Fruit fly (Drosophila melanogaster) whole organism, embryonic: ENCODE results near the gene Sdhaf3.
A peak's percentile ranks its signal among the peaks of the same experiment; 100 is the strongest.

Experiments used
- CG11398 ChIP-seq: fragments of 200-800 bp; sonication (Bioruptor generic); optimal IDR thresholded peaks from 2 replicates; lab custom pipeline; 2016; ENCODE audit warnings: missing biosample characterization, missing genetic modification characterization
- CG12104 ChIP-seq: fragments of 200-800 bp; sonication (Bioruptor generic); optimal IDR thresholded peaks from 3 replicates; lab custom pipeline; 2016; ENCODE audit warnings: missing biosample characterization, missing genetic modification characterization
- CG12219 ChIP-seq: fragments of 200-800 bp; sonication (Bioruptor generic); optimal IDR thresholded peaks from 3 replicates; lab custom pipeline; 2018; ENCODE audit warnings: missing biosample characterization, mild to moderate bottlenecking, missing genetic modification characterization
- CG13624 ChIP-seq: fragments of 200-800 bp; sonication (Bioruptor generic); optimal IDR thresholded peaks from 2 replicates; lab custom pipeline; 2016; ENCODE audit warnings: missing biosample characterization, missing genetic modification characterization
- CG13775 ChIP-seq: fragments of 200-800 bp; sonication (Bioruptor generic); optimal IDR thresholded peaks from 3 replicates; lab custom pipeline; 2017; ENCODE audit warnings: missing biosample characterization, mild to moderate bottlenecking, missing genetic modification characterization
- CG15514 ChIP-seq: fragments of 200-800 bp; sonication (Bioruptor generic); optimal IDR thresholded peaks from 3 replicates; lab custom pipeline; 2017; ENCODE audit warnings: missing biosample characterization, missing genetic modification characterization, mild to moderate bottlenecking, moderate library complexity, missing genetic modification reagents
- CG18599 ChIP-seq: fragments of 200-800 bp; sonication (Bioruptor generic); optimal IDR thresholded peaks from 3 replicates; lab custom pipeline; 2017; ENCODE audit warnings: missing biosample characterization, missing genetic modification characterization, mild to moderate bottlenecking, moderate library complexity, missing genetic modification reagents
- CG30403 ChIP-seq: fragments of 200-800 bp; sonication (Bioruptor generic); optimal IDR thresholded peaks from 3 replicates; lab custom pipeline; 2016; ENCODE audit warnings: missing biosample characterization, missing genetic modification characterization
- CG34376 ChIP-seq: fragments of 200-800 bp; sonication (Bioruptor generic); optimal IDR thresholded peaks from 2 replicates; lab custom pipeline; 2018; ENCODE audit warnings: missing biosample characterization, mild to moderate bottlenecking, missing genetic modification characterization
- CG3847 ChIP-seq: fragments of 200-800 bp; sonication (Bioruptor generic); IDR thresholded peaks from 2 replicates; pipeline ENCODE4 v1.3.6; 2022; ENCODE audit warnings: missing biosample characterization, missing genetic modification characterization
- CG4360 ChIP-seq: fragments of 200-800 bp; sonication (Bioruptor generic); IDR thresholded peaks from 2 replicates; pipeline ENCODE4 v1.3.6; 2022; ENCODE audit warnings: missing biosample characterization, missing genetic modification characterization
- CG6254 ChIP-seq: fragments of 200-800 bp; sonication (Bioruptor generic); optimal IDR thresholded peaks from 3 replicates; lab custom pipeline; 2017; ENCODE audit warnings: mild to moderate bottlenecking, missing biosample characterization, missing genetic modification reagents, missing genetic modification characterization
- CG6813 ChIP-seq: fragments of 200-800 bp; sonication (Bioruptor generic); optimal IDR thresholded peaks from 2 replicates; lab custom pipeline; 2017; ENCODE audit warnings: missing biosample characterization, missing genetic modification characterization, mild to moderate bottlenecking, moderate library complexity, missing genetic modification reagents
- Ets65A ChIP-seq: fragments of 200-800 bp; sonication (Bioruptor generic); peaks from one replicate; lab custom pipeline; 2016; ENCODE audit warnings: missing biosample characterization, missing genetic modification characterization
- GATAe ChIP-seq: fragments of 200-800 bp; sonication (Bioruptor generic); conservative IDR thresholded peaks from 2 replicates; pipeline ENCODE4 v1.3.6; 2022; ENCODE audit warnings: missing biosample characterization, missing genetic modification characterization
- HHEX ChIP-seq: fragments of 200-800 bp; sonication (Bioruptor generic); optimal IDR thresholded peaks from 3 replicates; lab custom pipeline; 2017; ENCODE audit warnings: missing biosample characterization, mild to moderate bottlenecking, missing genetic modification characterization, missing genetic modification reagents
- Mad ChIP-seq: fragments of 200-800 bp; sonication (Bioruptor generic); optimal IDR thresholded peaks from 2 replicates; lab custom pipeline; 2016; ENCODE audit warnings: missing biosample characterization, missing genetic modification characterization
- Max ChIP-seq: fragments of 200-800 bp; sonication (Bioruptor generic); optimal IDR thresholded peaks from 2 replicates; lab custom pipeline; 2016; ENCODE audit warnings: missing biosample characterization, mild to moderate bottlenecking, missing genetic modification characterization
- Med ChIP-seq: fragments of 200-800 bp; sonication (Bioruptor generic); peaks from one replicate; lab custom pipeline; 2016; ENCODE audit warnings: missing biosample characterization, missing genetic modification characterization, mild to moderate bottlenecking, inconsistent platforms, moderate library complexity
- Meics ChIP-seq: fragments of 200-800 bp; sonication (Bioruptor generic); optimal IDR thresholded peaks from 2 replicates; lab custom pipeline; 2017; ENCODE audit warnings: missing biosample characterization, mild to moderate bottlenecking, missing genetic modification characterization
- Nf-YC ChIP-seq: fragments of 200-800 bp; optimal IDR thresholded peaks from 3 replicates; lab custom pipeline; 2019; ENCODE audit warnings: missing biosample characterization, mild to moderate bottlenecking, missing genetic modification characterization, moderate library complexity
- NfI ChIP-seq: fragments of 200-800 bp; sonication (Bioruptor generic); optimal IDR thresholded peaks from 3 replicates; lab custom pipeline; 2018; ENCODE audit warnings: missing biosample characterization, mild to moderate bottlenecking, missing genetic modification characterization, moderate library complexity
- Ptx1 ChIP-seq: fragments of 200-800 bp; sonication (Bioruptor generic); IDR thresholded peaks from 2 replicates; pipeline ENCODE4 v1.3.6; 2022; ENCODE audit warnings: missing biosample characterization, missing genetic modification characterization
- Vsx1 ChIP-seq: fragments of 200-800 bp; sonication (Bioruptor generic); optimal IDR thresholded peaks from 2 replicates; lab custom pipeline; 2017; ENCODE audit warnings: missing biosample characterization, mild to moderate bottlenecking, missing genetic modification characterization, missing genetic modification reagents
- ab ChIP-seq: fragments of 200-800 bp; sonication (Bioruptor generic); optimal IDR thresholded peaks from 2 replicates; lab custom pipeline; 2016; ENCODE audit warnings: missing biosample characterization, missing genetic modification characterization
- aop ChIP-seq: fragments of 200-800 bp; sonication (Bioruptor generic); IDR thresholded peaks from 2 replicates; pipeline ENCODE4 v1.3.6; 2022; ENCODE audit warnings: missing biosample characterization, missing genetic modification characterization
- caup ChIP-seq: fragments of 200-800 bp; sonication (Bioruptor generic); optimal IDR thresholded peaks from 3 replicates; lab custom pipeline; 2017; ENCODE audit warnings: missing biosample characterization, mild to moderate bottlenecking, missing genetic modification characterization, moderate library complexity; ENCODE audit not compliant: severe bottlenecking
- chm ChIP-seq: fragments of 200-800 bp; sonication (Bioruptor generic); IDR thresholded peaks from 2 replicates; pipeline ENCODE4 v1.3.6; 2022; ENCODE audit warnings: missing biosample characterization, missing genetic modification characterization
- dysf ChIP-seq: fragments of 200-800 bp; sonication (Bioruptor generic); IDR thresholded peaks from 3 replicates; pipeline ENCODE4 v1.3.6; 2022; ENCODE audit warnings: missing biosample characterization, missing genetic modification characterization
- en ChIP-seq: fragments of 200-800 bp; sonication (Bioruptor generic); optimal IDR thresholded peaks from 2 replicates; lab custom pipeline; 2016; ENCODE audit warnings: missing biosample characterization, missing genetic modification characterization
- esg ChIP-seq: fragments of 200-800 bp; sonication (Bioruptor generic); conservative IDR thresholded peaks from 2 replicates; pipeline ENCODE4 v1.3.6; 2022; ENCODE audit warnings: missing biosample characterization, missing genetic modification characterization
- eve ChIP-seq, 2 experiments: fragments of >200 bp; optimal IDR thresholded peaks; 2 replicates each; lab custom pipeline; 2017; ENCODE audit warnings: missing biosample characterization in 2 of 2, missing genetic modification characterization in 2 of 2
- exex ChIP-seq: fragments of 200-800 bp; sonication (Bioruptor generic); optimal IDR thresholded peaks from 4 replicates; lab custom pipeline; 2018; ENCODE audit warnings: missing biosample characterization, mild to moderate bottlenecking, missing genetic modification characterization, moderate library complexity
- fru ChIP-seq: fragments of >200 bp; optimal IDR thresholded peaks from 2 replicates; lab custom pipeline; 2017
- hkb ChIP-seq, 2 experiments: fragments of 200-800 bp in 1 of 2; fragments of >200 bp in 1 of 2; sonication (Bioruptor generic) in 1 of 2; IDR thresholded peaks in 1 of 2; optimal IDR thresholded peaks in 1 of 2; 2 replicates each; pipeline versions ENCODE4 v1.3.6 to Lab custom; 2017 to 2022; ENCODE audit warnings: missing biosample characterization in 1 of 2, missing genetic modification characterization in 1 of 2
- kah ChIP-seq: fragments of 200-800 bp; sonication (Bioruptor generic); optimal IDR thresholded peaks from 2 replicates; lab custom pipeline; 2018; ENCODE audit warnings: missing biosample characterization, mild to moderate bottlenecking, missing genetic modification characterization
- mld ChIP-seq: fragments of 200-800 bp; sonication (Bioruptor generic); IDR thresholded peaks from 3 replicates; pipeline ENCODE4 v1.3.6; 2022; ENCODE audit warnings: missing biosample characterization, missing genetic modification characterization; ENCODE audit not compliant: partially characterized antibody
- oc ChIP-seq: fragments of 200-800 bp; sonication (Bioruptor generic); optimal IDR thresholded peaks from 2 replicates; lab custom pipeline; 2018; ENCODE audit warnings: missing biosample characterization, mild to moderate bottlenecking, missing genetic modification characterization, moderate library complexity
- onecut ChIP-seq: fragments of 200-800 bp; sonication (Bioruptor generic); IDR thresholded peaks from 2 replicates; pipeline ENCODE4 v1.3.6; 2022; ENCODE audit warnings: missing biosample characterization, missing genetic modification characterization
- pan ChIP-seq, 4 experiments: fragments of >200 bp in 3 of 4; fragments of 200-800 bp in 1 of 4; sonication (Bioruptor generic) in 1 of 4; optimal IDR thresholded peaks in 3 of 4; IDR thresholded peaks in 1 of 4; 2 replicates each; pipeline versions ENCODE4 v1.3.6 to Lab custom; 2017 to 2022; ENCODE audit warnings: missing biosample characterization in 2 of 4, missing genetic modification characterization in 2 of 4, mixed read lengths in 1 of 4
- rib ChIP-seq: fragments of 200-800 bp; sonication (Bioruptor generic); IDR thresholded peaks from 2 replicates; pipeline ENCODE4 v1.3.6; 2022; ENCODE audit warnings: missing biosample characterization, missing genetic modification characterization
- sc ChIP-seq, 3 experiments: fragments of >200 bp in 2 of 3; fragments of 200-800 bp in 1 of 3; sonication (Bioruptor generic) in 1 of 3; optimal IDR thresholded peaks; 2 replicates in 2 of 3; 3 replicates in 1 of 3; lab custom pipeline; 2017; ENCODE audit warnings: mild to moderate bottlenecking in 1 of 3, missing biosample characterization in 1 of 3, missing genetic modification characterization in 1 of 3, missing genetic modification reagents in 1 of 3
- stc ChIP-seq: fragments of 200-800 bp; sonication (Bioruptor generic); IDR thresholded peaks from 2 replicates; pipeline ENCODE4 v1.3.6; 2022; ENCODE audit warnings: missing biosample characterization, missing genetic modification characterization
- stwl ChIP-seq: fragments of 200-800 bp; sonication (Bioruptor generic); optimal IDR thresholded peaks from 3 replicates; lab custom pipeline; 2018; ENCODE audit warnings: missing biosample characterization, mild to moderate bottlenecking, missing genetic modification characterization, moderate library complexity
- unpg ChIP-seq: fragments of 200-800 bp; sonication (Bioruptor generic); optimal IDR thresholded peaks from 3 replicates; lab custom pipeline; 2018; ENCODE audit warnings: missing biosample characterization, mild to moderate bottlenecking, missing genetic modification characterization, moderate library complexity
- wdn ChIP-seq: fragments of 200-800 bp; sonication (Bioruptor generic); IDR thresholded peaks from 2 replicates; pipeline ENCODE4 v1.3.6; 2022; ENCODE audit warnings: missing biosample characterization, missing genetic modification characterization
- zfh2 ChIP-seq: fragments of 200-800 bp; sonication (Bioruptor generic); optimal IDR thresholded peaks from 2 replicates; lab custom pipeline; 2016; ENCODE audit warnings: missing biosample characterization, missing genetic modification characterization

The Sdhaf3 gene

dm6 chr3R:16449187-16449973 lies 32.9 kb downstream of the Sdhaf3 start (continued):
- TF ChIP-seq Mad = peak; percentile 91
- TF ChIP-seq CG3847 (GFP tag; lab: Robert Waterston, UW) = peak; percentile 79
- TF ChIP-seq CG13624 (GFP tag; lab: Kevin White, UChicago) = peak; percentile 93
- peak; percentile 88 for TF ChIP-seq CG12104 (GFP tag; lab: Kevin White, UChicago)
- peak; percentile 91 for TF ChIP-seq NfI
- peak; percentile 80 for TF ChIP-seq wdn (GFP tag; lab: Robert Waterston, UW)
- peak; percentile 15 for TF ChIP-seq CG15514
- peak; percentile 94 for TF ChIP-seq Ptx1 (GFP tag; lab: Robert Waterston, UW)
- peak; percentile 60 for TF ChIP-seq zfh2 (GFP tag; lab: Kevin White, UChicago)
- peak; percentile 80 for TF ChIP-seq en
- peak; percentile 97 for TF ChIP-seq chm (GFP tag; lab: Robert Waterston, UW)
- TF ChIP-seq CG6813 (GFP tag; lab: Kevin White, UChicago) = peak; percentile 88
- peak; percentile 81 for TF ChIP-seq CG4360 (GFP tag; lab: Robert Waterston, UW)
- TF ChIP-seq Med (GFP tag; lab: Kevin White, UChicago) = peak; percentile 99
- peak; percentile 87 for TF ChIP-seq CG12219 (GFP tag; lab: Kevin White, UChicago)
- TF ChIP-seq esg = peak; percentile 91
- TF ChIP-seq CG34376 (GFP tag; lab: Kevin White, UChicago) = no peak
- peak; percentile 95 for TF ChIP-seq aop
- TF ChIP-seq Nf-YC = peak; percentile 70
- TF ChIP-seq unpg (GFP tag; lab: Kevin White, UChicago) = peak; percentile 97
- TF ChIP-seq eve (GFP tag; optimal IDR thresholded peaks at IDR 0.05; lab: Kevin White, UChicago) = no peak
- TF ChIP-seq Meics (GFP tag; lab: Kevin White, UChicago) = peak; percentile 76
- TF ChIP-seq hkb (optimal IDR thresholded peaks at IDR 0.05; lab: Kevin White, UChicago) = no peak
- peak; percentile 93 for TF ChIP-seq hkb (GFP tag; IDR thresholded peaks at IDR 0.05; lab: Robert Waterston, UW)
- TF ChIP-seq ab (GFP tag; lab: Kevin White, UChicago) = peak; percentile 85
- TF ChIP-seq mld (GFP tag; lab: Robert Waterston, UW) = no peak
- TF ChIP-seq rib (GFP tag; lab: Robert Waterston, UW) = peak; percentile 71
- peak; percentile 26 for TF ChIP-seq Vsx1 (GFP tag; lab: Kevin White, UChicago)
- peak; percentile 88 for TF ChIP-seq onecut
- TF ChIP-seq CG18599 = peak; percentile 83
- TF ChIP-seq CG6254 (GFP tag; lab: Kevin White, UChicago) = peak; percentile 77
- TF ChIP-seq GATAe = peak; percentile 46
- peak; percentile 89 for TF ChIP-seq stc (GFP tag; lab: Robert Waterston, UW)
- TF ChIP-seq stwl (tag; lab: Kevin White, UChicago) = peak; percentile 59
- peak; percentile 81 for TF ChIP-seq CG11398 (GFP tag; lab: Kevin White, UChicago)
- peak; percentile 74 for TF ChIP-seq caup (GFP tag; lab: Kevin White, UChicago)
- peak; percentile 96 for TF ChIP-seq oc (tag; lab: Kevin White, UChicago)
- TF ChIP-seq HHEX (GFP tag; lab: Kevin White, UChicago) = peak; percentile 90
- peak; percentile 100 for TF ChIP-seq Ets65A
- TF ChIP-seq CG13775 (GFP tag; lab: Kevin White, UChicago) = peak; percentile 72
- peak; percentile 90 for TF ChIP-seq kah (GFP tag; lab: Kevin White, UChicago)
- TF ChIP-seq CG30403 = peak; percentile 93
- TF ChIP-seq sc (optimal IDR thresholded peaks at IDR 0.05; lab: Kevin White, UChicago) = no peak
- TF ChIP-seq sc (GFP tag; optimal IDR thresholded peaks at IDR 0.05; lab: Kevin White, UChicago) = peak; percentile 87
- TF ChIP-seq dysf (GFP tag; lab: Robert Waterston, UW) = peak; percentile 92
- TF ChIP-seq Max (GFP tag; lab: Kevin White, UChicago) = peak; percentile 88
- TF ChIP-seq exex (tag; lab: Kevin White, UChicago) = peak; percentile 13
- TF ChIP-seq fru (lab: Kevin White, UChicago) = no peak
- TF ChIP-seq pan (optimal IDR thresholded peaks at IDR 0.05; lab: Kevin White, UChicago) = no peak
- peak in 1 of 2 experiments; percentile 92 for TF ChIP-seq pan (GFP tag; optimal IDR thresholded peaks at IDR 0.05 in 1 of 2, IDR thresholded peaks at IDR 0.05 in 1 of 2)
